Worm (Caenorhabditis elegans): ENCODE results near the gene srd-4.

- TF ChIP-seq him-1 (tag; optimal IDR thresholded peaks at IDR 0.05) (no peak), W03F9.2 (tag; optimal IDR thresholded peaks at IDR 0.05) (no peak), dao-5 (tag; optimal IDR thresholded peaks at IDR 0.05) (no peak)
Measured at ce11 chrV:12137942-12138341, 46.8 kb upstream of the srd-4 start.
